Fruit fly (Drosophila melanogaster) whole organism, embryonic: Measurements from ENCODE around the gene Smvt.

Experiments used
- CG10209 ChIP-seq: fragments of 200-800 bp; sonication (Bioruptor generic); optimal IDR thresholded peaks from 3 replicates; lab custom pipeline; 2017; ENCODE audit warnings: missing biosample characterization, mild to moderate bottlenecking, missing genetic modification characterization, missing genetic modification reagents
- CG10979 ChIP-seq: fragments of 200-800 bp; sonication (Bioruptor generic); optimal IDR thresholded peaks from 2 replicates; lab custom pipeline; 2018; ENCODE audit warnings: missing biosample characterization, mild to moderate bottlenecking, missing genetic modification characterization, moderate library complexity
- CG12299 ChIP-seq: fragments of 200-800 bp; sonication (Bioruptor generic); optimal IDR thresholded peaks from 2 replicates; lab custom pipeline; 2018; ENCODE audit warnings: missing biosample characterization, mild to moderate bottlenecking, missing genetic modification characterization
- CG14441 ChIP-seq: fragments of 200-800 bp; sonication (Bioruptor generic); IDR thresholded peaks from 2 replicates; pipeline ENCODE4 v1.3.6; 2022; ENCODE audit warnings: missing biosample characterization, missing genetic modification characterization
- CG15514 ChIP-seq: fragments of 200-800 bp; sonication (Bioruptor generic); optimal IDR thresholded peaks from 3 replicates; lab custom pipeline; 2017; ENCODE audit warnings: missing biosample characterization, missing genetic modification characterization, mild to moderate bottlenecking, moderate library complexity, missing genetic modification reagents
- CG15696 ChIP-seq: fragments of 200-800 bp; sonication (Bioruptor generic); optimal IDR thresholded peaks from 2 replicates; lab custom pipeline; 2019; ENCODE audit warnings: missing biosample characterization, mild to moderate bottlenecking, missing genetic modification characterization, moderate library complexity
- CG16815 ChIP-seq: fragments of 200-800 bp; sonication (Bioruptor generic); optimal IDR thresholded peaks from 3 replicates; lab custom pipeline; 2017; ENCODE audit warnings: missing biosample characterization, mild to moderate bottlenecking, missing genetic modification characterization
- CG17361 ChIP-seq: fragments of 200-800 bp; sonication (Bioruptor generic); IDR thresholded peaks from 3 replicates; pipeline ENCODE4 v1.3.6; 2022; ENCODE audit warnings: missing biosample characterization, missing genetic modification characterization
- CG18599 ChIP-seq: fragments of 200-800 bp; sonication (Bioruptor generic); optimal IDR thresholded peaks from 3 replicates; lab custom pipeline; 2017; ENCODE audit warnings: missing biosample characterization, missing genetic modification characterization, mild to moderate bottlenecking, moderate library complexity, missing genetic modification reagents
- CG2889 ChIP-seq: fragments of 200-800 bp; sonication (Bioruptor generic); IDR thresholded peaks from 3 replicates; pipeline ENCODE4 v1.3.6; 2022; ENCODE audit warnings: missing biosample characterization, missing genetic modification characterization
- CG34224 ChIP-seq: fragments of 200-800 bp; sonication (Bioruptor generic); IDR thresholded peaks from 3 replicates; pipeline ENCODE4 v1.3.6; 2022; ENCODE audit warnings: missing biosample characterization, missing genetic modification characterization; ENCODE audit not compliant: partially characterized antibody
- CG34376 ChIP-seq: fragments of 200-800 bp; sonication (Bioruptor generic); optimal IDR thresholded peaks from 2 replicates; lab custom pipeline; 2018; ENCODE audit warnings: missing biosample characterization, mild to moderate bottlenecking, missing genetic modification characterization
- CG3847 ChIP-seq: fragments of 200-800 bp; sonication (Bioruptor generic); IDR thresholded peaks from 2 replicates; pipeline ENCODE4 v1.3.6; 2022; ENCODE audit warnings: missing biosample characterization, missing genetic modification characterization
- CG4707 ChIP-seq: fragments of 200-800 bp; sonication (Bioruptor generic); optimal IDR thresholded peaks from 2 replicates; lab custom pipeline; 2018; ENCODE audit warnings: missing biosample characterization, mild to moderate bottlenecking, missing genetic modification characterization, moderate library complexity
- CG5180 ChIP-seq: fragments of 200-800 bp; sonication (Bioruptor generic); optimal IDR thresholded peaks from 3 replicates; lab custom pipeline; 2017; ENCODE audit warnings: missing biosample characterization, missing genetic modification characterization, mild to moderate bottlenecking, moderate library complexity, missing genetic modification reagents
- CG5953 ChIP-seq: fragments of 200-800 bp; sonication (Bioruptor generic); IDR thresholded peaks from 2 replicates; pipeline ENCODE4 v1.3.6; 2022; ENCODE audit warnings: missing biosample characterization, missing genetic modification characterization
- CG8478 ChIP-seq: fragments of >200 bp; optimal IDR thresholded peaks from 2 replicates; lab custom pipeline; 2018
- CG9609 ChIP-seq: fragments of 200-800 bp; sonication (Bioruptor generic); optimal IDR thresholded peaks from 3 replicates; lab custom pipeline; 2016; ENCODE audit warnings: missing biosample characterization, missing genetic modification characterization
- Dek ChIP-seq: fragments of 200-800 bp; sonication (Bioruptor generic); optimal IDR thresholded peaks from 3 replicates; lab custom pipeline; 2019; ENCODE audit warnings: missing biosample characterization, mild to moderate bottlenecking, missing genetic modification characterization, moderate library complexity
- Ets97D ChIP-seq: fragments of 200-800 bp; sonication (Bioruptor generic); optimal IDR thresholded peaks from 3 replicates; lab custom pipeline; 2016; ENCODE audit warnings: missing biosample characterization, missing genetic modification characterization
- Fer3 ChIP-seq: fragments of 200-800 bp; sonication (Bioruptor generic); optimal IDR thresholded peaks from 2 replicates; lab custom pipeline; 2018; ENCODE audit warnings: missing biosample characterization, mild to moderate bottlenecking, missing genetic modification characterization, moderate library complexity
- Lim3 ChIP-seq: fragments of 200-800 bp; sonication (Bioruptor generic); IDR thresholded peaks from 2 replicates; pipeline ENCODE4 v1.3.6; 2022; ENCODE audit warnings: missing biosample characterization, missing genetic modification characterization
- NFAT ChIP-seq: fragments of 200-800 bp; sonication (Bioruptor generic); IDR thresholded peaks from 2 replicates; pipeline ENCODE4 v1.3.6; 2022; ENCODE audit warnings: missing biosample characterization, missing genetic modification characterization
- Oaz ChIP-seq: fragments of 200-800 bp; sonication (Bioruptor generic); IDR thresholded peaks from 2 replicates; pipeline ENCODE4 v1.3.6; 2022; ENCODE audit warnings: missing biosample characterization, missing genetic modification characterization
- Ptx1 ChIP-seq: fragments of 200-800 bp; sonication (Bioruptor generic); IDR thresholded peaks from 2 replicates; pipeline ENCODE4 v1.3.6; 2022; ENCODE audit warnings: missing biosample characterization, missing genetic modification characterization
- Ravus ChIP-seq: fragments of 200-800 bp; sonication (Bioruptor generic); IDR thresholded peaks from 2 replicates; pipeline ENCODE4 v1.3.6; 2022; ENCODE audit warnings: missing biosample characterization, missing genetic modification characterization
- Xrp1 ChIP-seq: fragments of 200-800 bp; sonication (Bioruptor generic); IDR thresholded peaks from 2 replicates; pipeline ENCODE4 v1.3.6; 2022; ENCODE audit warnings: missing biosample characterization, missing genetic modification characterization
- bab2 ChIP-seq: fragments of 200-800 bp; sonication (Bioruptor generic); optimal IDR thresholded peaks from 2 replicates; lab custom pipeline; 2016; ENCODE audit warnings: missing biosample characterization, missing genetic modification characterization
- bowl ChIP-seq: fragments of 200-800 bp; sonication (Bioruptor generic); IDR thresholded peaks from 2 replicates; pipeline ENCODE4 v1.3.6; 2022; ENCODE audit warnings: missing biosample characterization, missing genetic modification characterization
- br ChIP-seq: fragments of >200 bp; optimal IDR thresholded peaks from 2 replicates; lab custom pipeline; 2017
- chinmo ChIP-seq: fragments of 200-800 bp; sonication (Bioruptor generic); IDR thresholded peaks from 4 replicates; pipeline ENCODE4 v1.3.6; 2022; ENCODE audit warnings: missing biosample characterization, missing genetic modification characterization; ENCODE audit not compliant: partially characterized antibody
- chm ChIP-seq: fragments of 200-800 bp; sonication (Bioruptor generic); IDR thresholded peaks from 2 replicates; pipeline ENCODE4 v1.3.6; 2022; ENCODE audit warnings: missing biosample characterization, missing genetic modification characterization
- ci ChIP-seq: fragments of 200-800 bp; sonication (Bioruptor generic); IDR thresholded peaks from 3 replicates; pipeline ENCODE4 v1.3.6; 2022; ENCODE audit warnings: missing biosample characterization, missing genetic modification characterization
- ftz-f1 ChIP-seq: fragments of 200-800 bp; sonication (Bioruptor generic); optimal IDR thresholded peaks from 2 replicates; lab custom pipeline; 2016; ENCODE audit warnings: missing biosample characterization, missing genetic modification characterization
- grau ChIP-seq: fragments of 200-800 bp; optimal IDR thresholded peaks from 3 replicates; lab custom pipeline; 2019; ENCODE audit warnings: missing biosample characterization, mild to moderate bottlenecking, missing genetic modification characterization, moderate library complexity
- ind ChIP-seq: fragments of 200-800 bp; sonication (Bioruptor generic); optimal IDR thresholded peaks from 3 replicates; lab custom pipeline; 2016; ENCODE audit warnings: missing biosample characterization, missing genetic modification characterization
- jumu ChIP-seq: fragments of 200-800 bp; sonication (Bioruptor generic); optimal IDR thresholded peaks from 3 replicates; lab custom pipeline; 2016; ENCODE audit warnings: missing biosample characterization, missing genetic modification characterization
- kni ChIP-seq: fragments of 200-800 bp; sonication (Bioruptor generic); optimal IDR thresholded peaks from 3 replicates; lab custom pipeline; 2017; ENCODE audit warnings: mild to moderate bottlenecking, missing biosample characterization, missing genetic modification reagents, missing genetic modification characterization
- lilli ChIP-seq: fragments of 200-800 bp; sonication (Bioruptor generic); optimal IDR thresholded peaks from 3 replicates; lab custom pipeline; 2016; ENCODE audit warnings: missing biosample characterization, missing genetic modification characterization
- nom ChIP-seq: fragments of 200-800 bp; sonication (Bioruptor generic); optimal IDR thresholded peaks from 2 replicates; lab custom pipeline; 2017; ENCODE audit warnings: missing biosample characterization, missing genetic modification characterization, mild to moderate bottlenecking, moderate library complexity, missing genetic modification reagents
- onecut ChIP-seq: fragments of 200-800 bp; sonication (Bioruptor generic); IDR thresholded peaks from 2 replicates; pipeline ENCODE4 v1.3.6; 2022; ENCODE audit warnings: missing biosample characterization, missing genetic modification characterization
- pfk ChIP-seq: fragments of 200-800 bp; sonication (Bioruptor generic); optimal IDR thresholded peaks from 2 replicates; lab custom pipeline; 2018; ENCODE audit warnings: missing biosample characterization, mild to moderate bottlenecking, missing genetic modification characterization, moderate library complexity
- prd ChIP-seq, 3 experiments: fragments of >200 bp in 2 of 3; fragments of 200-800 bp in 1 of 3; sonication (Bioruptor generic) in 1 of 3; optimal IDR thresholded peaks in 2 of 3; IDR thresholded peaks in 1 of 3; 2 replicates in 2 of 3; 3 replicates in 1 of 3; pipeline versions ENCODE4 v1.3.6 to Lab custom; 2017 to 2022; ENCODE audit warnings: missing biosample characterization in 1 of 3, missing genetic modification characterization in 1 of 3
- pum ChIP-seq: fragments of 200-800 bp; sonication (Bioruptor generic); optimal IDR thresholded peaks from 2 replicates; lab custom pipeline; 2016; ENCODE audit warnings: missing biosample characterization, missing genetic modification characterization
- repo ChIP-seq: fragments of 200-800 bp; sonication (Bioruptor generic); optimal IDR thresholded peaks from 2 replicates; lab custom pipeline; 2016; ENCODE audit warnings: missing biosample characterization, missing genetic modification characterization
- salm ChIP-seq: fragments of 200-800 bp; sonication (Bioruptor generic); optimal IDR thresholded peaks from 2 replicates; lab custom pipeline; 2018; ENCODE audit warnings: missing biosample characterization, mild to moderate bottlenecking, missing genetic modification characterization
- shn ChIP-seq: fragments of 200-800 bp; sonication (Bioruptor generic); optimal IDR thresholded peaks from 3 replicates; lab custom pipeline; 2016; ENCODE audit warnings: missing biosample characterization, missing genetic modification characterization
- sna ChIP-seq: fragments of 200-800 bp; sonication (Bioruptor generic); IDR thresholded peaks from 2 replicates; pipeline ENCODE4 v1.3.6; 2022; ENCODE audit warnings: missing biosample characterization, missing genetic modification characterization; ENCODE audit not compliant: partially characterized antibody
- tio ChIP-seq: fragments of 200-800 bp; sonication (Bioruptor generic); optimal IDR thresholded peaks from 2 replicates; lab custom pipeline; 2017; ENCODE audit warnings: missing biosample characterization, missing genetic modification characterization, inconsistent platforms
- toy ChIP-seq: fragments of 200-800 bp; sonication (Bioruptor generic); IDR thresholded peaks from 2 replicates; pipeline ENCODE4 v1.3.6; 2022; ENCODE audit warnings: missing biosample characterization, missing genetic modification characterization

The Smvt gene

dm6 chr3R:31810073-31810530 is 48.7 kb upstream of the Smvt start, which contains the start of gene Rift (continued):
- TF ChIP-seq tio (GFP tag; lab: Kevin White, UChicago) (no peak), sna (GFP tag; lab: Robert Waterston, UW) (0 out of 2 replicates have a peak, but pooled peaks have one; percentile 36), CG15514 (peak; percentile 32), CG9609 (GFP tag; lab: Kevin White, UChicago) (peak; percentile 31), Ravus (no peak), nom (GFP tag; lab: Kevin White, UChicago) (peak; percentile 4), kni (GFP tag; lab: Kevin White, UChicago) (peak; percentile 41), CG5953 (GFP tag; lab: Robert Waterston, UW) (no peak), Lim3 (no peak), CG2889 (GFP tag; lab: Robert Waterston, UW) (no peak), onecut (GFP tag; lab: Robert Waterston, UW) (peak; percentile 6; the same call in 1 of the 2 replicates), CG4707 (no peak), CG10979 (tag; lab: Kevin White, UChicago) (peak; percentile 22), CG18599 (GFP tag; lab: Kevin White, UChicago) (peak; percentile 55), repo (GFP tag; lab: Kevin White, UChicago) (no peak), salm (tag; lab: Kevin White, UChicago) (no peak), CG5180 (GFP tag; lab: Kevin White, UChicago) (no peak), ftz-f1 (GFP tag; lab: Kevin White, UChicago) (no peak), shn (GFP tag; lab: Kevin White, UChicago) (peak; percentile 15), prd (optimal IDR thresholded peaks at IDR 0.05; lab: Kevin White, UChicago) (no peak), prd (GFP tag; IDR thresholded peaks at IDR 0.05; lab: Robert Waterston, UW) (peak; percentile 64; the same call in 2 of the 3 replicates), CG16815 (no peak), bowl (GFP tag; lab: Robert Waterston, UW) (no peak), CG12299 (tag; lab: Kevin White, UChicago) (peak; percentile 40), Xrp1 (GFP tag; lab: Robert Waterston, UW) (peak; percentile 53; the same call in 1 of the 2 replicates), Ets97D (GFP tag; lab: Kevin White, UChicago) (no peak), Fer3 (tag; lab: Kevin White, UChicago) (peak; percentile 51), Oaz (0 out of 2 replicates have a peak, but pooled peaks have one; percentile 20), CG34376 (no peak), CG10209 (peak; percentile 26), CG17361 (GFP tag; lab: Robert Waterston, UW) (no peak), ind (GFP tag; lab: Kevin White, UChicago) (peak; percentile 6), grau (peak; percentile 50), pum (GFP tag; lab: Kevin White, UChicago) (no peak), lilli (peak; percentile 19), br (lab: Kevin White, UChicago) (no peak), pfk (GFP tag; lab: Kevin White, UChicago) (no peak), CG34224 (0 out of 3 replicates have a peak, but pooled peaks have one; percentile 38), toy (GFP tag; lab: Robert Waterston, UW) (no peak), ci (GFP tag; lab: Robert Waterston, UW) (peak; percentile 83; the same call in 2 of the 3 replicates), Ptx1 (GFP tag; lab: Robert Waterston, UW) (peak; percentile 55), chinmo (GFP tag; lab: Robert Waterston, UW) (peak; percentile 60; the same call in 1 of the 4 replicates), CG8478 (lab: Kevin White, UChicago) (no peak), CG14441 (GFP tag; lab: Robert Waterston, UW) (peak; percentile 30; the same call in 1 of the 2 replicates), bab2 (GFP tag; lab: Kevin White, UChicago) (peak; percentile 30), jumu (GFP tag; lab: Kevin White, UChicago) (no peak), CG15696 (tag; lab: Kevin White, UChicago) (no peak), NFAT (GFP tag; lab: Robert Waterston, UW) (peak; percentile 45; the same call in 1 of the 2 replicates), chm (GFP tag; lab: Robert Waterston, UW) (0 out of 2 replicates have a peak, but pooled peaks have one; percentile 52), Dek (no peak), CG3847 (0 out of 2 replicates have a peak, but pooled peaks have one; percentile 33)
